Fruit fly (Drosophila melanogaster) whole organism, embryonic: ENCODE results near the gene Doa.

ENCODE experiments used
- Awh ChIP-seq: fragments of 200-800 bp; sonication (Bioruptor generic); IDR thresholded peaks from 2 replicates; pipeline ENCODE4, ENCODE4 v1.3.6; 2022; ENCODE audit warnings: missing biosample characterization, missing genetic modification characterization
- Bteb2 ChIP-seq: fragments of 200-800 bp; sonication (Bioruptor generic); optimal IDR thresholded peaks from 2 replicates; lab custom pipeline; 2016; ENCODE audit warnings: missing biosample characterization, missing genetic modification characterization
- CG10267 ChIP-seq: fragments of 200-800 bp; sonication (Bioruptor generic); optimal IDR thresholded peaks from 2 replicates; lab custom pipeline; 2018; ENCODE audit warnings: missing biosample characterization, mild to moderate bottlenecking, missing genetic modification characterization, moderate library complexity
- CG10959 ChIP-seq: fragments of 200-800 bp; sonication (Bioruptor generic); IDR thresholded peaks from 2 replicates; pipeline ENCODE4 v1.3.6; 2022; ENCODE audit warnings: missing biosample characterization, missing genetic modification characterization
- CG12155 ChIP-seq: fragments of 200-800 bp; sonication (Bioruptor generic); optimal IDR thresholded peaks from 3 replicates; lab custom pipeline; 2016; ENCODE audit warnings: missing biosample characterization, missing genetic modification characterization
- CG12744 ChIP-seq: fragments of 200-800 bp; sonication (Bioruptor generic); optimal IDR thresholded peaks from 2 replicates; lab custom pipeline; 2016; ENCODE audit warnings: missing biosample characterization, missing genetic modification characterization
- CG14014 ChIP-seq: fragments of 200-800 bp; sonication (Bioruptor generic); IDR thresholded peaks from 2 replicates; pipeline ENCODE4 v1.3.6; 2022; ENCODE audit warnings: missing biosample characterization, missing genetic modification characterization
- CG17361 ChIP-seq: fragments of 200-800 bp; sonication (Bioruptor generic); IDR thresholded peaks from 3 replicates; pipeline ENCODE4 v1.3.6; 2022; ENCODE audit warnings: missing biosample characterization, missing genetic modification characterization
- CG18619 ChIP-seq: fragments of 200-800 bp; sonication (Bioruptor generic); optimal IDR thresholded peaks from 3 replicates; lab custom pipeline; 2017; ENCODE audit warnings: missing biosample characterization, mild to moderate bottlenecking, missing genetic modification characterization
- CG30431 ChIP-seq: fragments of 200-800 bp; sonication (Bioruptor generic); optimal IDR thresholded peaks from 2 replicates; lab custom pipeline; 2017; ENCODE audit warnings: missing biosample characterization, missing genetic modification characterization
- CG3065 ChIP-seq: fragments of 200-800 bp; sonication (Bioruptor generic); optimal IDR thresholded peaks from 2 replicates; lab custom pipeline; 2016; ENCODE audit warnings: missing biosample characterization, missing genetic modification characterization
- CG33213 ChIP-seq: fragments of 200-800 bp; sonication (Bioruptor generic); optimal IDR thresholded peaks from 3 replicates; lab custom pipeline; 2016; ENCODE audit warnings: missing biosample characterization, missing genetic modification characterization
- CG4360 ChIP-seq: fragments of 200-800 bp; sonication (Bioruptor generic); IDR thresholded peaks from 2 replicates; pipeline ENCODE4 v1.3.6; 2022; ENCODE audit warnings: missing biosample characterization, missing genetic modification characterization
- CG43689 ChIP-seq: fragments of 200-800 bp; sonication (Bioruptor generic); IDR thresholded peaks from 2 replicates; pipeline ENCODE4 v1.3.6; 2022; ENCODE audit warnings: missing biosample characterization, missing genetic modification characterization
- CG6254 ChIP-seq: fragments of 200-800 bp; sonication (Bioruptor generic); optimal IDR thresholded peaks from 3 replicates; lab custom pipeline; 2017; ENCODE audit warnings: mild to moderate bottlenecking, missing biosample characterization, missing genetic modification reagents, missing genetic modification characterization
- CG6765 ChIP-seq: fragments of 200-800 bp; sonication (Bioruptor generic); optimal IDR thresholded peaks from 3 replicates; lab custom pipeline; 2017; ENCODE audit warnings: missing biosample characterization, mild to moderate bottlenecking, missing genetic modification characterization
- CG6854 ChIP-seq: fragments of 200-800 bp; sonication (Bioruptor generic); optimal IDR thresholded peaks from 3 replicates; lab custom pipeline; 2017; ENCODE audit warnings: missing biosample characterization, mild to moderate bottlenecking, missing genetic modification characterization
- CG8765 ChIP-seq: fragments of 200-800 bp; sonication (Bioruptor generic); IDR thresholded peaks from 2 replicates; pipeline ENCODE4 v1.3.6; 2022; ENCODE audit warnings: missing biosample characterization, missing genetic modification characterization
- CkIIα-i1 ChIP-seq: fragments of 200-800 bp; sonication (Bioruptor generic); IDR thresholded peaks from 2 replicates; pipeline ENCODE4 v1.3.6; 2022; ENCODE audit warnings: missing biosample characterization, missing genetic modification characterization
- Deaf1 ChIP-seq: fragments of 200-800 bp; optimal IDR thresholded peaks from 3 replicates; lab custom pipeline; 2019; ENCODE audit warnings: missing biosample characterization, mild to moderate bottlenecking, missing genetic modification characterization, moderate library complexity
- Dll ChIP-seq: fragments of 200-800 bp; sonication (Bioruptor generic); IDR thresholded peaks from 4 replicates; pipeline ENCODE4 v1.3.6; 2022; ENCODE audit warnings: missing biosample characterization, missing genetic modification characterization; ENCODE audit not compliant: partially characterized antibody
- Dref ChIP-seq: fragments of 200-800 bp; sonication (Bioruptor generic); IDR thresholded peaks from 2 replicates; pipeline ENCODE4 v1.3.6; 2022; ENCODE audit warnings: missing biosample characterization, missing genetic modification characterization
- Elba2 ChIP-seq: fragments of 200-800 bp; sonication (Bioruptor generic); optimal IDR thresholded peaks from 3 replicates; lab custom pipeline; 2016; ENCODE audit warnings: missing biosample characterization, missing genetic modification characterization
- Fer2 ChIP-seq: fragments of 200-800 bp; sonication (Bioruptor generic); optimal IDR thresholded peaks from 2 replicates; lab custom pipeline; 2018; ENCODE audit warnings: missing biosample characterization, mild to moderate bottlenecking, missing genetic modification characterization, moderate library complexity
- HHEX ChIP-seq: fragments of 200-800 bp; sonication (Bioruptor generic); optimal IDR thresholded peaks from 3 replicates; lab custom pipeline; 2017; ENCODE audit warnings: missing biosample characterization, mild to moderate bottlenecking, missing genetic modification characterization, missing genetic modification reagents
- Hand ChIP-seq: fragments of 200-800 bp; sonication (Bioruptor generic); optimal IDR thresholded peaks from 2 replicates; lab custom pipeline; 2017; ENCODE audit warnings: mild to moderate bottlenecking, missing biosample characterization, missing genetic modification reagents, missing genetic modification characterization
- Max ChIP-seq: fragments of 200-800 bp; sonication (Bioruptor generic); optimal IDR thresholded peaks from 2 replicates; lab custom pipeline; 2016; ENCODE audit warnings: missing biosample characterization, mild to moderate bottlenecking, missing genetic modification characterization
- NC2β ChIP-seq: fragments of 200-800 bp; sonication (Bioruptor generic); optimal IDR thresholded peaks from 2 replicates; lab custom pipeline; 2016; ENCODE audit warnings: missing biosample characterization, missing genetic modification characterization
- NK7.1 ChIP-seq: fragments of 200-800 bp; sonication (Bioruptor generic); optimal IDR thresholded peaks from 3 replicates; lab custom pipeline; 2016; ENCODE audit warnings: missing biosample characterization, missing genetic modification characterization
- Nf-YB ChIP-seq: fragments of 200-800 bp; sonication (Bioruptor generic); optimal IDR thresholded peaks from 3 replicates; lab custom pipeline; 2019; ENCODE audit warnings: missing biosample characterization, mild to moderate bottlenecking, missing genetic modification characterization, moderate library complexity
- Oli ChIP-seq: fragments of 200-800 bp; sonication (Bioruptor generic); optimal IDR thresholded peaks from 2 replicates; lab custom pipeline; 2018; ENCODE audit warnings: missing biosample characterization, mild to moderate bottlenecking, missing genetic modification characterization, moderate library complexity
- Sox102F ChIP-seq: fragments of 200-800 bp; sonication (Bioruptor generic); optimal IDR thresholded peaks from 2 replicates; lab custom pipeline; 2018; ENCODE audit warnings: missing biosample characterization, mild to moderate bottlenecking, missing genetic modification characterization, moderate library complexity
- ara ChIP-seq: fragments of 200-800 bp; sonication (Bioruptor generic); IDR thresholded peaks from 2 replicates; pipeline ENCODE4 v1.3.6; 2022; ENCODE audit warnings: missing biosample characterization, missing genetic modification characterization
- bsh ChIP-seq, 2 experiments: fragments of 200-800 bp; sonication (Bioruptor generic); optimal IDR thresholded peaks; 2 replicates each; lab custom pipeline; 2017 to 2018; ENCODE audit warnings: mild to moderate bottlenecking in 2 of 2, missing biosample characterization in 2 of 2, missing genetic modification characterization in 2 of 2, moderate library complexity in 1 of 2
- crp ChIP-seq, 2 experiments: fragments of 200-800 bp; sonication (Bioruptor generic); optimal IDR thresholded peaks; 2 replicates in 1 of 2; 3 replicates in 1 of 2; lab custom pipeline; 2017; ENCODE audit warnings: missing biosample characterization in 2 of 2, missing genetic modification characterization in 2 of 2, mild to moderate bottlenecking in 1 of 2, moderate library complexity in 1 of 2
- disco-r ChIP-seq: fragments of 200-800 bp; sonication (Bioruptor generic); optimal IDR thresholded peaks from 2 replicates; lab custom pipeline; 2016; ENCODE audit warnings: missing biosample characterization, missing genetic modification characterization
- fd64A ChIP-seq: fragments of 200-800 bp; sonication (Bioruptor generic); optimal IDR thresholded peaks from 3 replicates; lab custom pipeline; 2018; ENCODE audit warnings: missing biosample characterization, mild to moderate bottlenecking, missing genetic modification characterization
- gt ChIP-seq: fragments of 200-800 bp; sonication (Bioruptor generic); IDR thresholded peaks from 2 replicates; pipeline ENCODE4 v1.3.6; 2022; ENCODE audit warnings: missing biosample characterization, missing genetic modification characterization
- ham ChIP-seq: fragments of 200-800 bp; sonication (Bioruptor generic); IDR thresholded peaks from 2 replicates; pipeline ENCODE4 v1.3.6; 2022; ENCODE audit warnings: missing biosample characterization, missing genetic modification characterization
- jumu ChIP-seq: fragments of 200-800 bp; sonication (Bioruptor generic); optimal IDR thresholded peaks from 3 replicates; lab custom pipeline; 2016; ENCODE audit warnings: missing biosample characterization, missing genetic modification characterization
- kay ChIP-seq: fragments of 200-800 bp; sonication (Bioruptor generic); optimal IDR thresholded peaks from 2 replicates; lab custom pipeline; 2016; ENCODE audit warnings: missing biosample characterization, missing genetic modification characterization
- ken ChIP-seq: fragments of 200-800 bp; sonication (Bioruptor generic); IDR thresholded peaks from 3 replicates; pipeline ENCODE4 v1.3.6; 2022; ENCODE audit warnings: missing biosample characterization, missing genetic modification characterization
- oc ChIP-seq: fragments of 200-800 bp; sonication (Bioruptor generic); optimal IDR thresholded peaks from 2 replicates; lab custom pipeline; 2018; ENCODE audit warnings: missing biosample characterization, mild to moderate bottlenecking, missing genetic modification characterization, moderate library complexity
- odd ChIP-seq: fragments of 200-800 bp; sonication (Bioruptor generic); optimal IDR thresholded peaks from 2 replicates; lab custom pipeline; 2017; ENCODE audit warnings: missing biosample characterization, mild to moderate bottlenecking, missing genetic modification characterization
- org-1 ChIP-seq: fragments of 200-800 bp; sonication (Bioruptor generic); optimal IDR thresholded peaks from 2 replicates; lab custom pipeline; 2017; ENCODE audit warnings: missing biosample characterization, missing genetic modification characterization
- otp ChIP-seq: fragments of 200-800 bp; sonication (Bioruptor generic); IDR thresholded peaks from 3 replicates; pipeline ENCODE4, ENCODE4 v1.3.6; 2022; ENCODE audit warnings: missing biosample characterization, missing genetic modification characterization
- run ChIP-seq: fragments of 200-800 bp; sonication (Bioruptor generic); optimal IDR thresholded peaks from 3 replicates; lab custom pipeline; 2018; ENCODE audit warnings: missing biosample characterization, mild to moderate bottlenecking, missing genetic modification characterization
- so ChIP-seq: fragments of 200-800 bp; sonication (Bioruptor generic); IDR thresholded peaks from 3 replicates; pipeline ENCODE4 v1.3.6; 2022; ENCODE audit warnings: missing biosample characterization, missing genetic modification characterization
- sob ChIP-seq: fragments of 200-800 bp; sonication (Bioruptor generic); IDR thresholded peaks from 2 replicates; pipeline ENCODE4 v1.3.6; 2022; ENCODE audit warnings: missing biosample characterization, missing genetic modification characterization
- stc ChIP-seq: fragments of 200-800 bp; sonication (Bioruptor generic); IDR thresholded peaks from 2 replicates; pipeline ENCODE4 v1.3.6; 2022; ENCODE audit warnings: missing biosample characterization, missing genetic modification characterization
- tap ChIP-seq: fragments of 200-800 bp; optimal IDR thresholded peaks from 3 replicates; lab custom pipeline; 2019; ENCODE audit warnings: missing biosample characterization, mild to moderate bottlenecking, missing genetic modification characterization, moderate library complexity
- vfl ChIP-seq: fragments of 200-800 bp; sonication (Bioruptor generic); optimal IDR thresholded peaks from 2 replicates; lab custom pipeline; 2016; ENCODE audit warnings: missing biosample characterization, missing genetic modification characterization

Doa gene

DNA sequence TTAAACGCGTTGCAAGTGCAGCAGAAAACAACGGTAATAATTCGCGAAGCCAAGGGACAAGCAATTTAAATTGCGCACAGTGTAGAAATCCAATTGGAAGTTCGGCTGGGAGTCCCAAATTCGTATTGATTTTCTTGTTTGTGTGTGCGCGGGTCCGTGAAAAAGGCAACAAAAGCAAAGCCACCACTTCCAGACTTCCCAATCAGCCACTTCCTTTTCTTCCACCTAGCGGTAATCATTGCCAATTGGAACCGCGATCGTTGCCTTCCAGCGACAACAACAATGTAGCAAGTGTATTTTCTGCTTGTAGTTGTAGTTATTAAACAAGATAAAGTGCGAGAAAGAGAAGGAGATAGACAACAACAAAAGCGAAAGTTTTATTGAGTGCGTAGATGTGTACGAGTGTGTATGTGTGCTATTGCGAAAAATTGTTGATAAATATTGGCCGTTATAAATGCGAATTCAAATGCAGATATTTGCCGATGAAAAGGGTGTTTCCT, 42.4 kb upstream of the Doa start (continued):
- TF ChIP-seq CG10267 (tag; lab: Kevin White, UChicago) = no peak
- TF ChIP-seq gt (GFP tag; lab: Robert Waterston, UW) = no peak
- TF ChIP-seq Sox102F (GFP tag; lab: Kevin White, UChicago) = no peak
- no peak for TF ChIP-seq Dref (GFP tag; lab: Robert Waterston, UW)
- TF ChIP-seq stc (GFP tag; lab: Robert Waterston, UW) = peak; percentile 60
- TF ChIP-seq kay (GFP tag; lab: Kevin White, UChicago) = no peak
- no peak for TF ChIP-seq CG18619
- no peak for TF ChIP-seq jumu (GFP tag; lab: Kevin White, UChicago)
- TF ChIP-seq org-1 = no peak
- TF ChIP-seq oc (tag; lab: Kevin White, UChicago) = no peak
- TF ChIP-seq Max (GFP tag; lab: Kevin White, UChicago) = no peak
- no peak for TF ChIP-seq CG8765 (GFP tag; lab: Robert Waterston, UW)
- TF ChIP-seq otp (GFP tag; lab: Robert Waterston, UW) = 0 out of 3 replicates have a peak, but pooled peaks have one; percentile 2
- TF ChIP-seq CG6765 (GFP tag; lab: Kevin White, UChicago) = peak; percentile 39
- no peak for TF ChIP-seq Nf-YB
- no peak for TF ChIP-seq tap (tag; lab: Kevin White, UChicago)
- no peak for TF ChIP-seq CkIIα-i1 (GFP tag; lab: Robert Waterston, UW)
- TF ChIP-seq disco-r = no peak
- no peak for TF ChIP-seq CG30431 (GFP tag; lab: Kevin White, UChicago)
- no peak for TF ChIP-seq CG3065 (GFP tag; lab: Kevin White, UChicago)
- no peak for TF ChIP-seq Deaf1
- no peak for TF ChIP-seq Fer2 (tag; lab: Kevin White, UChicago)
- TF ChIP-seq bsh (GFP tag; optimal IDR thresholded peaks at IDR 0.05; lab: Kevin White, UChicago) = peak in 1 of 2 experiments; percentile 1
- no peak for TF ChIP-seq fd64A (GFP tag; lab: Kevin White, UChicago)
- no peak for TF ChIP-seq CG12744
- no peak for TF ChIP-seq ham (GFP tag; lab: Robert Waterston, UW)
- TF ChIP-seq odd = no peak
- TF ChIP-seq Dll (GFP tag; lab: Robert Waterston, UW) = no peak
- TF ChIP-seq ken = no peak
- 0 out of 2 replicates have a peak, but pooled peaks have one; percentile 64 for TF ChIP-seq Awh (GFP tag; lab: Robert Waterston, UW)
- no peak for TF ChIP-seq Oli (tag; lab: Kevin White, UChicago)
- no peak for TF ChIP-seq Hand (GFP tag; lab: Kevin White, UChicago)
- no peak for TF ChIP-seq NK7.1 (GFP tag; lab: Kevin White, UChicago)
- no peak for TF ChIP-seq run (tag; lab: Kevin White, UChicago)
- TF ChIP-seq sob (GFP tag; lab: Robert Waterston, UW) = no peak
- TF ChIP-seq crp (GFP tag; optimal IDR thresholded peaks at IDR 0.05; lab: Kevin White, UChicago) = peak in 1 of 2 experiments; percentile 13
- no peak for TF ChIP-seq CG17361 (GFP tag; lab: Robert Waterston, UW)
- TF ChIP-seq CG12155 = no peak
- TF ChIP-seq NC2β (GFP tag; lab: Kevin White, UChicago) = no peak
- 0 out of 2 replicates have a peak, but pooled peaks have one; percentile 55 for TF ChIP-seq CG4360
- no peak for TF ChIP-seq CG6854
- TF ChIP-seq vfl (GFP tag; lab: Kevin White, UChicago) = no peak
- TF ChIP-seq Elba2 (GFP tag; lab: Kevin White, UChicago) = peak; percentile 99
- TF ChIP-seq CG33213 (GFP tag; lab: Kevin White, UChicago) = no peak
- no peak for TF ChIP-seq CG14014 (GFP tag; lab: Robert Waterston, UW)
- TF ChIP-seq CG6254 (GFP tag; lab: Kevin White, UChicago) = no peak
- TF ChIP-seq so (GFP tag; lab: Robert Waterston, UW) = no peak
- TF ChIP-seq ara (GFP tag; lab: Robert Waterston, UW) = 0 out of 2 replicates have a peak, but pooled peaks have one; percentile 36
- TF ChIP-seq CG10959 (GFP tag; lab: Robert Waterston, UW) = no peak
- no peak for TF ChIP-seq HHEX
- TF ChIP-seq Bteb2 (GFP tag; lab: Kevin White, UChicago) = no peak
- TF ChIP-seq CG43689 (GFP tag; lab: Robert Waterston, UW) = no peak
